Worm (Caenorhabditis elegans) whole organism, mixed stage, embryonic: ENCODE measurements around the gene yap-1.

Experiments
- blmp-1 ChIP-seq: fragments of 150-350 bp; optimal IDR thresholded peaks from 2 replicates; lab custom pipeline; 2014; ENCODE audit warnings: missing biosample characterization, missing genetic modification characterization
- mep-1 ChIP-seq: fragments of 150-350 bp; optimal IDR thresholded peaks from 2 replicates; lab custom pipeline; 2017; ENCODE audit warnings: missing biosample characterization, missing genetic modification reagents, missing genetic modification characterization, inconsistent platforms
- nhr-237 ChIP-seq: fragments of 150-350 bp; optimal IDR thresholded peaks from 2 replicates; lab custom pipeline; 2014; ENCODE audit warnings: missing biosample characterization, missing genetic modification characterization
- nhr-28 ChIP-seq: fragments of 150-350 bp; optimal IDR thresholded peaks from 2 replicates; lab custom pipeline; 2014; ENCODE audit warnings: missing biosample characterization, missing genetic modification characterization
- pha-4 ChIP-seq: fragments of 150-350 bp; optimal IDR thresholded peaks from 2 replicates; lab custom pipeline; 2018; ENCODE audit warnings: missing biosample characterization, missing genetic modification reagents, missing genetic modification characterization
- snpc-4 ChIP-seq: fragments of 150-350 bp; optimal IDR thresholded peaks from 2 replicates; lab custom pipeline; 2014; ENCODE audit warnings: missing biosample characterization, missing genetic modification characterization
- sptf-1 ChIP-seq: sonication (generic microtip); optimal IDR thresholded peaks from 2 replicates; lab custom pipeline; 2017; ENCODE audit warnings: mild to moderate bottlenecking, missing genetic modification characterization, moderate library complexity, missing compliant biosample characterization
- unc-62 ChIP-seq: fragments of 150-350 bp; optimal IDR thresholded peaks from 2 replicates; lab custom pipeline; 2014; ENCODE audit warnings: missing biosample characterization, missing genetic modification reagents, missing genetic modification characterization

- TF ChIP-seq unc-62 (GFP tag; lab: Kevin White, UChicago) (no peak), pha-4 (tag; lab: Kevin White, UChicago) (no peak), blmp-1 (tag; lab: Kevin White, UChicago) (no peak), mep-1 (tag; lab: Kevin White, UChicago) (no peak), nhr-237 (tag; lab: Kevin White, UChicago) (no peak), snpc-4 (no peak), sptf-1 (tag; lab: Kevin White, UChicago) (no peak), nhr-28 (tag; lab: Kevin White, UChicago) (no peak)
Measured at ce11 chrX:10675376-10675775, 16.4 kb upstream of the yap-1 start.
